Worm (Caenorhabditis elegans) whole organism, L1 larva: ENCODE results near the gene lin-66.
A peak's percentile ranks its signal among the peaks of the same experiment; 100 is the strongest.

Experiments
- C34B4.2 ChIP-seq: sonication (generic microtip); optimal IDR thresholded peaks from 2 replicates; lab custom pipeline; 2017; ENCODE audit warnings: mild to moderate bottlenecking, missing genetic modification characterization, missing compliant biosample characterization
- F16B12.6 ChIP-seq: fragments of 150-350 bp; optimal IDR thresholded peaks from 2 replicates; lab custom pipeline; 2014; ENCODE audit warnings: missing biosample characterization, missing genetic modification characterization
- aly-2 ChIP-seq: fragments of 150-350 bp; optimal IDR thresholded peaks from 2 replicates; lab custom pipeline; 2014; ENCODE audit warnings: missing biosample characterization, missing genetic modification characterization
- blmp-1 ChIP-seq: fragments of 150-350 bp; optimal IDR thresholded peaks from 2 replicates; lab custom pipeline; 2014; ENCODE audit warnings: missing biosample characterization, missing genetic modification characterization
- ceh-63 ChIP-seq: fragments of 200-800 bp; sonication (Bioruptor generic); optimal IDR thresholded peaks from 2 replicates; lab custom pipeline; 2018; ENCODE audit warnings: mild to moderate bottlenecking, missing genetic modification characterization, missing compliant biosample characterization
- ceh-8 ChIP-seq: fragments of 200-800 bp; sonication (Bioruptor generic); optimal IDR thresholded peaks from 2 replicates; lab custom pipeline; 2018; ENCODE audit warnings: mild to moderate bottlenecking, missing genetic modification characterization, moderate library complexity, missing compliant biosample characterization
- ceh-82 ChIP-seq, 3 experiments: fragments of 150-350 bp in 1 of 3; sonication (generic microtip) in 2 of 3; optimal IDR thresholded peaks; 2 replicates each; lab custom pipeline; 2014 to 2017; ENCODE audit warnings: missing biosample characterization in 3 of 3, missing genetic modification characterization in 3 of 3
- ceh-88 ChIP-seq: fragments of 200-800 bp; sonication (Bioruptor generic); IDR thresholded peaks from 2 replicates; pipeline ENCODE4 v1.3.6; 2022; ENCODE audit warnings: missing genetic modification characterization, missing compliant biosample characterization
- ces-1 ChIP-seq: fragments of 150-350 bp; optimal IDR thresholded peaks from 2 replicates; lab custom pipeline; 2014; ENCODE audit warnings: missing biosample characterization, missing genetic modification reagents, missing genetic modification characterization
- dsc-1 ChIP-seq: sonication (generic microtip); optimal IDR thresholded peaks from 2 replicates; lab custom pipeline; 2016; ENCODE audit warnings: mild to moderate bottlenecking, missing genetic modification characterization, missing compliant biosample characterization
- efl-1 ChIP-seq, 4 experiments: fragments of 150-350 bp; optimal IDR thresholded peaks in 3 of 4; peaks in 1 of 4; 1 replicate in 1 of 4; 2 replicates in 3 of 4; lab custom pipeline; 2014; ENCODE audit warnings: missing biosample characterization in 2 of 4, missing genetic modification characterization in 2 of 4, missing genetic modification reagents in 2 of 4
- efl-3 ChIP-seq: fragments of 200-800 bp; sonication (Bioruptor generic); optimal IDR thresholded peaks from 2 replicates; lab custom pipeline; 2018; ENCODE audit warnings: mild to moderate bottlenecking, missing genetic modification characterization, missing compliant biosample characterization
- egl-13 ChIP-seq: sonication (generic microtip); optimal IDR thresholded peaks from 2 replicates; lab custom pipeline; 2016; ENCODE audit warnings: missing genotype, missing genetic modification reagents, missing genetic modification characterization, missing compliant biosample characterization
- egl-27 ChIP-seq, 2 experiments: fragments of 150-350 bp in 1 of 2; sonication (generic microtip); optimal IDR thresholded peaks; 3 replicates each; lab custom pipeline; 2017 to 2018; ENCODE audit warnings: missing biosample characterization in 2 of 2, missing genetic modification characterization in 2 of 2, missing genetic modification reagents in 2 of 2
- elt-2 ChIP-seq: sonication (generic microtip); optimal IDR thresholded peaks from 2 replicates; lab custom pipeline; 2016; ENCODE audit warnings: missing genetic modification characterization, mild to moderate bottlenecking, inconsistent platforms, missing compliant biosample characterization, missing genetic modification reagents
- elt-3 ChIP-seq, 6 experiments: fragments of 150-350 bp in 1 of 6; sonication (generic microtip); optimal IDR thresholded peaks; 2 replicates each; lab custom pipeline; 2017 to 2018; ENCODE audit warnings: missing biosample characterization in 6 of 6, missing genetic modification characterization in 6 of 6, inconsistent platforms in 1 of 6
- grh-1 ChIP-seq: fragments of 200-800 bp; sonication (Bioruptor generic); IDR thresholded peaks from 2 replicates; pipeline ENCODE4 v1.3.6; 2022; ENCODE audit warnings: missing genetic modification reagents, missing genetic modification characterization, missing compliant biosample characterization
- hlh-17 ChIP-seq: fragments of 200-800 bp; sonication (Bioruptor generic); optimal IDR thresholded peaks from 2 replicates; lab custom pipeline; 2018; ENCODE audit warnings: missing genetic modification characterization, mild to moderate bottlenecking, missing compliant biosample characterization, moderate library complexity, borderline replicate concordance
- hpl-2 ChIP-seq: fragments of 150-350 bp; optimal IDR thresholded peaks from 2 replicates; lab custom pipeline; 2014; ENCODE audit warnings: missing biosample characterization, missing genetic modification reagents, missing genetic modification characterization
- isw-1 ChIP-seq: fragments of 200-800 bp; sonication (Bioruptor generic); IDR thresholded peaks from 2 replicates; pipeline ENCODE4 v1.3.6; 2022; ENCODE audit warnings: missing genetic modification characterization, missing compliant biosample characterization
- jun-1 ChIP-seq: fragments of 150-350 bp; optimal IDR thresholded peaks from 2 replicates; lab custom pipeline; 2014; ENCODE audit warnings: missing biosample characterization, missing genetic modification reagents, missing genetic modification characterization
- lin-14 ChIP-seq: fragments of 200-800 bp; sonication (Bioruptor generic); optimal IDR thresholded peaks from 2 replicates; lab custom pipeline; 2018; ENCODE audit warnings: mild to moderate bottlenecking, missing genetic modification characterization, moderate library complexity, missing compliant biosample characterization
- lin-39 ChIP-seq: fragments of 150-350 bp; optimal IDR thresholded peaks from 2 replicates; lab custom pipeline; 2014; ENCODE audit warnings: missing biosample characterization, missing genetic modification reagents, missing genetic modification characterization
- lir-3 ChIP-seq: sonication (generic microtip); optimal IDR thresholded peaks from 2 replicates; lab custom pipeline; 2016; ENCODE audit warnings: mild to moderate bottlenecking, missing genetic modification characterization, moderate library complexity, missing compliant biosample characterization; ENCODE audit not compliant: poor library complexity
- mab-9 ChIP-seq: fragments of 200-800 bp; sonication (Bioruptor generic); IDR thresholded peaks from 2 replicates; pipeline ENCODE4 v1.3.6; 2022; ENCODE audit warnings: missing genetic modification reagents, missing genetic modification characterization, missing compliant biosample characterization
- mdl-1 ChIP-seq, 2 experiments: fragments of 150-350 bp; optimal IDR thresholded peaks; 2 replicates each; lab custom pipeline; 2014 to 2017; ENCODE audit warnings: missing biosample characterization in 2 of 2, missing genetic modification characterization in 2 of 2, inconsistent platforms in 1 of 2
- nhr-20 ChIP-seq: sonication (generic microtip); optimal IDR thresholded peaks from 2 replicates; lab custom pipeline; 2016; ENCODE audit warnings: mild to moderate bottlenecking, missing genetic modification characterization, missing compliant biosample characterization
- nhr-237 ChIP-seq: fragments of 150-350 bp; optimal IDR thresholded peaks from 2 replicates; lab custom pipeline; 2014; ENCODE audit warnings: missing biosample characterization, missing genetic modification characterization
- nhr-28 ChIP-seq: fragments of 150-350 bp; optimal IDR thresholded peaks from 2 replicates; lab custom pipeline; 2014; ENCODE audit warnings: missing biosample characterization, missing genetic modification characterization
- nhr-47 ChIP-seq: sonication (generic microtip); optimal IDR thresholded peaks from 2 replicates; lab custom pipeline; 2016; ENCODE audit warnings: mild to moderate bottlenecking, missing genetic modification characterization, moderate library complexity, missing compliant biosample characterization
- nhr-71 ChIP-seq: sonication (generic microtip); optimal IDR thresholded peaks from 2 replicates; lab custom pipeline; 2016; ENCODE audit warnings: mild to moderate bottlenecking, missing genetic modification characterization, moderate library complexity, missing compliant biosample characterization
- nhr-84 ChIP-seq: sonication (generic microtip); optimal IDR thresholded peaks from 2 replicates; lab custom pipeline; 2017; ENCODE audit warnings: missing biosample characterization, missing genetic modification characterization
- nhr-90 ChIP-seq: sonication (generic microtip); optimal IDR thresholded peaks from 2 replicates; lab custom pipeline; 2016; ENCODE audit warnings: mild to moderate bottlenecking, missing genetic modification characterization, missing compliant biosample characterization; ENCODE audit not compliant: poor library complexity
- pqm-1 ChIP-seq: sonication (generic microtip); optimal IDR thresholded peaks from 3 replicates; lab custom pipeline; 2017; ENCODE audit warnings: missing biosample characterization, missing genetic modification characterization
- rnt-1 ChIP-seq: sonication (generic microtip); optimal IDR thresholded peaks from 2 replicates; lab custom pipeline; 2016; ENCODE audit warnings: mild to moderate bottlenecking, missing genetic modification characterization, moderate library complexity, missing compliant biosample characterization
- snpc-4 ChIP-seq: fragments of 150-350 bp; optimal IDR thresholded peaks from 2 replicates; lab custom pipeline; 2014; ENCODE audit warnings: missing biosample characterization, missing genetic modification characterization
- snu-23 ChIP-seq: sonication (generic microtip); optimal IDR thresholded peaks from 2 replicates; lab custom pipeline; 2016; ENCODE audit warnings: missing genetic modification characterization, missing compliant biosample characterization
- sox-4 ChIP-seq: sonication (generic microtip); optimal IDR thresholded peaks from 2 replicates; lab custom pipeline; 2016; ENCODE audit warnings: missing genetic modification characterization, missing compliant biosample characterization
- sptf-1 ChIP-seq: fragments of 150-350 bp; optimal IDR thresholded peaks from 2 replicates; lab custom pipeline; 2014; ENCODE audit warnings: missing biosample characterization, missing genetic modification characterization
- swsn-7 ChIP-seq: sonication (generic microtip); optimal IDR thresholded peaks from 2 replicates; lab custom pipeline; 2016; ENCODE audit warnings: missing genetic modification characterization, missing compliant biosample characterization
- tbx-2 ChIP-seq: sonication (generic microtip); optimal IDR thresholded peaks from 2 replicates; lab custom pipeline; 2016; ENCODE audit warnings: missing genetic modification characterization, missing compliant biosample characterization
- unc-62 ChIP-seq: fragments of 150-350 bp; optimal IDR thresholded peaks from 2 replicates; lab custom pipeline; 2014; ENCODE audit warnings: missing biosample characterization, missing genetic modification reagents, missing genetic modification characterization
- unc-86 ChIP-seq: sonication (generic microtip); optimal IDR thresholded peaks from 2 replicates; lab custom pipeline; 2016; ENCODE audit warnings: missing genetic modification characterization, missing compliant biosample characterization
- unc-98 ChIP-seq: fragments of 200-800 bp; sonication (Bioruptor generic); IDR thresholded peaks from 2 replicates; pipeline ENCODE4 v1.3.6; 2022; ENCODE audit warnings: missing genetic modification characterization, missing compliant biosample characterization
- vab-15 ChIP-seq: sonication (generic microtip); optimal IDR thresholded peaks from 2 replicates; lab custom pipeline; 2017; ENCODE audit warnings: missing genotype, mild to moderate bottlenecking, missing genetic modification characterization, missing compliant biosample characterization
- xbp-1 ChIP-seq: sonication (generic microtip); optimal IDR thresholded peaks from 2 replicates; lab custom pipeline; 2016; ENCODE audit warnings: missing genetic modification characterization, missing compliant biosample characterization
- zag-1 ChIP-seq: fragments of 150-350 bp; optimal IDR thresholded peaks from 2 replicates; lab custom pipeline; 2014; ENCODE audit warnings: missing biosample characterization, missing genetic modification characterization
- zip-4 ChIP-seq: fragments of 200-800 bp; sonication (Bioruptor generic); optimal IDR thresholded peaks from 2 replicates; lab custom pipeline; 2018; ENCODE audit warnings: mild to moderate bottlenecking, missing genetic modification characterization, moderate library complexity, missing compliant biosample characterization
- ztf-11 ChIP-seq, 2 experiments: sonication (generic microtip); optimal IDR thresholded peaks; 2 replicates each; lab custom pipeline; 2016 to 2017; ENCODE audit warnings: missing genetic modification characterization in 2 of 2, missing biosample characterization in 1 of 2, missing compliant biosample characterization in 1 of 2

The lin-66 gene

ce11 chrIV:13880803-13881202, 7.1 kb upstream of the lin-66 start (continued):
- TF ChIP-seq unc-86 (no peak), ceh-8 (no peak), lin-39 (tag; lab: Kevin White, UChicago) (no peak), ceh-63 (no peak), grh-1 (no peak), efl-1 (optimal IDR thresholded peaks at IDR 0.05; lab: Kevin White, UChicago) (peak in 1 of 2 experiments; percentile 2), efl-1 (GFP tag; optimal IDR thresholded peaks at IDR 0.05 in 1 of 2; lab: Kevin White, UChicago) (no peak), ceh-82 (tag; optimal IDR thresholded peaks at IDR 0.05; lab: Kevin White, UChicago) (no peak), lir-3 (tag; lab: Kevin White, UChicago) (no peak), elt-2 (tag; lab: Kevin White, UChicago) (no peak), unc-62 (GFP tag; lab: Kevin White, UChicago) (no peak), zag-1 (tag; lab: Kevin White, UChicago) (no peak), dsc-1 (tag; lab: Kevin White, UChicago) (no peak)

- no peak for TF ChIP-seq C34B4.2 (tag; lab: Kevin White, UChicago)
- TF ChIP-seq swsn-7 (tag; lab: Kevin White, UChicago), result peak; percentile 92
- peak; percentile 4 for TF ChIP-seq nhr-237 (tag; lab: Kevin White, UChicago)
- TF ChIP-seq hlh-17 (GFP tag; lab: Kevin White, UChicago), result no peak
- TF ChIP-seq nhr-71 (tag; lab: Kevin White, UChicago), result peak; percentile 96
- no peak for TF ChIP-seq sptf-1
- TF ChIP-seq unc-98, result peak; percentile 29; the same call in 1 of the 2 replicates
- TF ChIP-seq isw-1 (GFP tag; lab: Robert Waterston, UW), result peak; percentile 95
- TF ChIP-seq ceh-82 (tag; optimal IDR thresholded peaks at IDR 0.05; lab: Kevin White, UChicago), result peak; percentile 79 to 95 (median 91)
- TF ChIP-seq xbp-1 (tag; lab: Kevin White, UChicago), result peak; percentile 91
- peak; percentile 93 for TF ChIP-seq rnt-1 (tag; lab: Kevin White, UChicago)
- no peak for TF ChIP-seq unc-62 (GFP tag; lab: Kevin White, UChicago)
- peak; percentile 76 for TF ChIP-seq ceh-88 (GFP tag; lab: Robert Waterston, UW)
- TF ChIP-seq efl-3 (GFP tag; lab: Kevin White, UChicago), result no peak
- TF ChIP-seq blmp-1 (tag; lab: Kevin White, UChicago), result peak; percentile 70
- peak; percentile 58 for TF ChIP-seq zip-4
- peak; percentile 82 for TF ChIP-seq jun-1 (tag; lab: Kevin White, UChicago)
- peak; percentile 91 for TF ChIP-seq tbx-2 (tag; lab: Kevin White, UChicago)
- peak in 1 of 2 experiments; percentile 64 for TF ChIP-seq ztf-11 (tag; optimal IDR thresholded peaks at IDR 0.05; lab: Kevin White, UChicago)
- peak; percentile 97 for TF ChIP-seq snu-23
- TF ChIP-seq mdl-1 (tag; optimal IDR thresholded peaks at IDR 0.05; lab: Kevin White, UChicago), result peak in 1 of 2 experiments; percentile 85
- TF ChIP-seq egl-13 (tag; lab: Kevin White, UChicago), result peak; percentile 53
- no peak for TF ChIP-seq nhr-84 (tag; lab: Kevin White, UChicago)
- peak in 3 of 6 experiments; percentile 35 to 92 (median 82) for TF ChIP-seq elt-3 (tag; optimal IDR thresholded peaks at IDR 0.05; lab: Kevin White, UChicago)
- TF ChIP-seq ceh-8, result peak; percentile 67
- TF ChIP-seq nhr-28 (tag; lab: Kevin White, UChicago), result no peak
- TF ChIP-seq ceh-63, result no peak
- peak; percentile 95 for TF ChIP-seq nhr-47 (tag; lab: Kevin White, UChicago)
- TF ChIP-seq lin-14 (GFP tag; lab: Kevin White, UChicago), result peak; percentile 90
- TF ChIP-seq vab-15 (tag; lab: Kevin White, UChicago), result peak; percentile 58
- TF ChIP-seq nhr-20, result peak; percentile 92
- peak; percentile 91 for TF ChIP-seq nhr-90 (tag; lab: Kevin White, UChicago)
- TF ChIP-seq mab-9 (GFP tag; lab: Robert Waterston, UW), result peak; percentile 79
- no peak for TF ChIP-seq ces-1 (GFP tag; lab: Kevin White, UChicago)
- peak; percentile 18 for TF ChIP-seq F16B12.6 (tag; lab: Kevin White, UChicago)
- TF ChIP-seq pqm-1, result no peak
- TF ChIP-seq hpl-2, result peak; percentile 74
- TF ChIP-seq aly-2 (tag; lab: Kevin White, UChicago), result peak; percentile 85
- peak in 1 of 2 experiments; percentile 30 for TF ChIP-seq egl-27 (tag; optimal IDR thresholded peaks at IDR 0.05; lab: Kevin White, UChicago)
- peak; percentile 79 for TF ChIP-seq snpc-4
- peak; percentile 58 for TF ChIP-seq sox-4 (tag; lab: Kevin White, UChicago)
Observed at ce11 chrIV:13881754-13882275, 6.1 kb upstream of the lin-66 start, which contains the start of gene rpl-29. rpl-29 (plus strand) TSS chrIV:13882225.
